Worm (Caenorhabditis elegans) whole organism, L2 larva: ENCODE measurements around the gene Y64G10A.7.

ENCODE experiments used
- C34F6.9 ChIP-seq: fragments of 150-350 bp; optimal IDR thresholded peaks from 2 replicates; lab custom pipeline; 2014; ENCODE audit warnings: missing biosample characterization, missing genetic modification characterization
- F13H6.1 ChIP-seq: sonication (generic microtip); optimal IDR thresholded peaks from 2 replicates; lab custom pipeline; 2016; ENCODE audit warnings: missing genetic modification characterization, missing compliant biosample characterization
- R02D3.7 ChIP-seq: fragments of 150-350 bp; optimal IDR thresholded peaks from 2 replicates; lab custom pipeline; 2014; ENCODE audit warnings: missing biosample characterization, missing genetic modification characterization
- Y55F3AM.14 ChIP-seq: fragments of 200-800 bp; sonication (Bioruptor generic); optimal IDR thresholded peaks from 2 replicates; lab custom pipeline; 2018; ENCODE audit warnings: mild to moderate bottlenecking, missing genetic modification characterization, missing compliant biosample characterization
- ZK546.5 ChIP-seq: sonication (generic microtip); optimal IDR thresholded peaks from 2 replicates; lab custom pipeline; 2017; ENCODE audit warnings: missing biosample characterization, missing genetic modification characterization
- alr-1 ChIP-seq: fragments of 150-350 bp; optimal IDR thresholded peaks from 2 replicates; lab custom pipeline; 2014; ENCODE audit warnings: missing biosample characterization, missing genetic modification characterization
- aly-2 ChIP-seq: fragments of 150-350 bp; optimal IDR thresholded peaks from 2 replicates; lab custom pipeline; 2014; ENCODE audit warnings: missing biosample characterization, missing genetic modification characterization
- ama-1 ChIP-seq: fragments of 150-350 bp; optimal IDR thresholded peaks from 2 replicates; lab custom pipeline; 2018; ENCODE audit warnings: inconsistent platforms
- blmp-1 ChIP-seq: sonication (generic microtip); optimal IDR thresholded peaks from 2 replicates; lab custom pipeline; 2017; ENCODE audit warnings: missing genetic modification characterization, mild to moderate bottlenecking, missing compliant biosample characterization, antibody characterized with exemption, moderate library complexity; ENCODE audit not compliant: insufficient read depth
- ceh-16 ChIP-seq: fragments of 150-350 bp; optimal IDR thresholded peaks from 2 replicates; lab custom pipeline; 2014; ENCODE audit warnings: missing biosample characterization, missing genetic modification characterization
- ceh-82 ChIP-seq: fragments of 150-350 bp; optimal IDR thresholded peaks from 2 replicates; lab custom pipeline; 2014; ENCODE audit warnings: missing biosample characterization, missing genetic modification characterization
- crh-2 ChIP-seq: sonication (generic microtip); optimal IDR thresholded peaks from 2 replicates; lab custom pipeline; 2017; ENCODE audit warnings: missing biosample characterization, missing genetic modification characterization
- dmd-4 ChIP-seq: sonication (generic microtip); optimal IDR thresholded peaks from 2 replicates; lab custom pipeline; 2017; ENCODE audit warnings: missing biosample characterization, missing genetic modification characterization
- egl-27 ChIP-seq: sonication (generic microtip); optimal IDR thresholded peaks from 3 replicates; lab custom pipeline; 2017; ENCODE audit warnings: missing biosample characterization, missing genetic modification reagents, missing genetic modification characterization
- elt-1 ChIP-seq: fragments of 150-350 bp; optimal IDR thresholded peaks from 2 replicates; lab custom pipeline; 2014; ENCODE audit warnings: missing biosample characterization, missing genetic modification characterization
- elt-3 ChIP-seq: sonication (generic microtip); optimal IDR thresholded peaks from 2 replicates; lab custom pipeline; 2017; ENCODE audit warnings: missing biosample characterization, missing genetic modification characterization
- fos-1 ChIP-seq: fragments of 150-350 bp; optimal IDR thresholded peaks from 2 replicates; lab custom pipeline; 2014; ENCODE audit warnings: missing biosample characterization, missing genetic modification characterization
- gmeb-1 ChIP-seq: fragments of 150-350 bp; optimal IDR thresholded peaks from 2 replicates; lab custom pipeline; 2014; ENCODE audit warnings: missing biosample characterization, missing genetic modification characterization
- lin-11 ChIP-seq: fragments of 150-350 bp; sonication (generic microtip); optimal IDR thresholded peaks from 2 replicates; lab custom pipeline; 2014; ENCODE audit warnings: missing biosample characterization, missing genetic modification characterization, inconsistent platforms, mixed read lengths
- lin-13 ChIP-seq: fragments of 150-350 bp; optimal IDR thresholded peaks from 2 replicates; lab custom pipeline; 2014; ENCODE audit warnings: missing biosample characterization, missing genetic modification reagents, missing genetic modification characterization
- lin-39 ChIP-seq: fragments of 150-350 bp; optimal IDR thresholded peaks from 2 replicates; lab custom pipeline; 2014; ENCODE audit warnings: missing biosample characterization, missing genetic modification reagents, missing genetic modification characterization
- lsy-2 ChIP-seq, 2 experiments: fragments of 150-350 bp in 1 of 2; sonication (generic microtip) in 1 of 2; optimal IDR thresholded peaks; 2 replicates each; lab custom pipeline; 2014 to 2017; ENCODE audit warnings: missing biosample characterization in 2 of 2, missing genetic modification characterization in 2 of 2
- mab-5 ChIP-seq: fragments of 150-350 bp; optimal IDR thresholded peaks from 2 replicates; lab custom pipeline; 2014; ENCODE audit warnings: missing biosample characterization, missing genetic modification characterization
- mbf-1 ChIP-seq: sonication (generic microtip); optimal IDR thresholded peaks from 2 replicates; lab custom pipeline; 2017; ENCODE audit warnings: missing biosample characterization, missing genetic modification characterization
- mdl-1 ChIP-seq, 2 experiments: fragments of 150-350 bp in 1 of 2; sonication (generic microtip) in 1 of 2; optimal IDR thresholded peaks; 2 replicates each; lab custom pipeline; 2017; ENCODE audit warnings: missing biosample characterization in 2 of 2, missing genetic modification characterization in 2 of 2
- nhr-10 ChIP-seq: sonication (generic microtip); optimal IDR thresholded peaks from 2 replicates; lab custom pipeline; 2017; ENCODE audit warnings: missing biosample characterization, missing genetic modification characterization
- nhr-11 ChIP-seq: fragments of 150-350 bp; optimal IDR thresholded peaks from 2 replicates; lab custom pipeline; 2014; ENCODE audit warnings: missing biosample characterization, missing genetic modification characterization
- nhr-12 ChIP-seq: fragments of 150-350 bp; optimal IDR thresholded peaks from 2 replicates; lab custom pipeline; 2014; ENCODE audit warnings: missing biosample characterization, missing genetic modification characterization
- nhr-129 ChIP-seq: fragments of 150-350 bp; optimal IDR thresholded peaks from 2 replicates; lab custom pipeline; 2014; ENCODE audit warnings: missing biosample characterization, missing genetic modification characterization
- nhr-21 ChIP-seq: fragments of 150-350 bp; optimal IDR thresholded peaks from 2 replicates; lab custom pipeline; 2014; ENCODE audit warnings: missing biosample characterization, missing genetic modification characterization
- nhr-23 ChIP-seq: fragments of 150-350 bp; optimal IDR thresholded peaks from 2 replicates; lab custom pipeline; 2014; ENCODE audit warnings: missing biosample characterization, missing genetic modification reagents, missing genetic modification characterization
- nhr-237 ChIP-seq: fragments of 150-350 bp; optimal IDR thresholded peaks from 2 replicates; lab custom pipeline; 2014; ENCODE audit warnings: missing biosample characterization, missing genetic modification characterization
- nhr-25 ChIP-seq: fragments of 150-350 bp; sonication (generic microtip); optimal IDR thresholded peaks from 3 replicates; lab custom pipeline; 2014; ENCODE audit warnings: missing biosample characterization, missing genetic modification characterization
- nhr-6 ChIP-seq: fragments of 150-350 bp; optimal IDR thresholded peaks from 2 replicates; lab custom pipeline; 2014; ENCODE audit warnings: missing biosample characterization, missing genetic modification characterization
- nhr-77 ChIP-seq: fragments of 150-350 bp; optimal IDR thresholded peaks from 2 replicates; lab custom pipeline; 2014; ENCODE audit warnings: missing biosample characterization, missing genetic modification characterization
- peb-1 ChIP-seq: fragments of 150-350 bp; optimal IDR thresholded peaks from 2 replicates; lab custom pipeline; 2014; ENCODE audit warnings: missing biosample characterization, missing genetic modification characterization
- sem-4 ChIP-seq: fragments of 150-350 bp; optimal IDR thresholded peaks from 2 replicates; lab custom pipeline; 2014; ENCODE audit warnings: missing biosample characterization, missing genetic modification reagents, missing genetic modification characterization
- skn-1 ChIP-seq: sonication (generic microtip); optimal IDR thresholded peaks from 2 replicates; lab custom pipeline; 2017; ENCODE audit warnings: missing biosample characterization, missing genetic modification characterization
- sma-3 ChIP-seq: sonication (generic microtip); optimal IDR thresholded peaks from 2 replicates; lab custom pipeline; 2016; ENCODE audit warnings: missing genetic modification reagents, missing genetic modification characterization, missing compliant biosample characterization
- sma-9 ChIP-seq, 2 experiments: fragments of 150-350 bp in 1 of 2; sonication (generic microtip) in 1 of 2; optimal IDR thresholded peaks; 2 replicates each; lab custom pipeline; 2014 to 2016; ENCODE audit warnings: missing genetic modification characterization in 2 of 2, mild to moderate bottlenecking in 1 of 2, missing biosample characterization in 1 of 2, missing compliant biosample characterization in 1 of 2, missing genetic modification reagents in 1 of 2, moderate library complexity in 1 of 2
- snpc-4 ChIP-seq: fragments of 150-350 bp; optimal IDR thresholded peaks from 2 replicates; lab custom pipeline; 2014; ENCODE audit warnings: missing biosample characterization, missing genetic modification characterization
- unc-39 ChIP-seq: fragments of 150-350 bp; optimal IDR thresholded peaks from 2 replicates; lab custom pipeline; 2014; ENCODE audit warnings: missing biosample characterization, missing genetic modification characterization
- unc-55 ChIP-seq: fragments of 150-350 bp; sonication (generic microtip); optimal IDR thresholded peaks from 3 replicates; lab custom pipeline; 2014; ENCODE audit warnings: missing biosample characterization, missing genetic modification reagents, missing genetic modification characterization
- unc-62 ChIP-seq: fragments of 150-350 bp; optimal IDR thresholded peaks from 2 replicates; lab custom pipeline; 2014; ENCODE audit warnings: missing biosample characterization, missing genetic modification reagents, missing genetic modification characterization
- zag-1 ChIP-seq: fragments of 150-350 bp; optimal IDR thresholded peaks from 2 replicates; lab custom pipeline; 2014; ENCODE audit warnings: missing biosample characterization, missing genetic modification characterization
- ztf-1 ChIP-seq: fragments of 200-800 bp; sonication (Bioruptor generic); conservative IDR thresholded peaks from 2 replicates; pipeline ENCODE4 v1.3.6; 2022; ENCODE audit warnings: missing genetic modification characterization, missing compliant biosample characterization
- ztf-11 ChIP-seq: sonication (generic microtip); optimal IDR thresholded peaks from 2 replicates; lab custom pipeline; 2017; ENCODE audit warnings: missing biosample characterization, missing genetic modification characterization
- ztf-4 ChIP-seq: fragments of 150-350 bp; optimal IDR thresholded peaks from 2 replicates; lab custom pipeline; 2014; ENCODE audit warnings: missing biosample characterization, missing genetic modification characterization

Y64G10A.7 gene

DNA sequence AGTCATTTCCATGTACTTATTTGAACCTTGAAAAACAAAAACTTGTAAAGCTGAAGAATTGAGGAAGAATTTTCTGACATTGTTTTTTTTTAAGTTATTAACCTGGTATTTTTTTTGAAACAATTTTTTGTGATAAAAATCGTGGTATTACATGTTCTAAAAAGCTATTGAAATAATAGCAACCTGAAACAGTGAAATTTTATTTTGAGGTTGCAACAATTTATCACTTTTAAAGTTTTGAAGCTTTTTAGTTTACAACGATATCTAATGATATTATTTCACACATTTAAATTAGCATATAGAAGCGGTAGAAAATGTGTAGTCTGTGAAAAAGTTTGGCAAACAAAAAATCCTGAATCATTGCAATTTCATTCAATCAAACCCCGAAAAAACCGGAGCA lies 34.2 kb upstream of the Y64G10A.7 start:
- TF ChIP-seq ztf-1 (GFP tag; lab: Robert Waterston, UW) (no peak), ztf-11 (tag; lab: Kevin White, UChicago) (no peak), nhr-77 (tag; lab: Kevin White, UChicago) (no peak), unc-39 (tag; lab: Kevin White, UChicago) (no peak), F13H6.1 (no peak), lin-13 (GFP tag; lab: Kevin White, UChicago) (no peak), nhr-237 (tag; lab: Kevin White, UChicago) (no peak), mdl-1 (tag; optimal IDR thresholded peaks at IDR 0.05; lab: Kevin White, UChicago) (no peak), ZK546.5 (no peak), snpc-4 (tag; lab: Kevin White, UChicago) (no peak), unc-62 (GFP tag; lab: Kevin White, UChicago) (no peak), mab-5 (no peak), skn-1 (tag; lab: Kevin White, UChicago) (no peak), mbf-1 (no peak), peb-1 (tag; lab: Kevin White, UChicago) (no peak), sem-4 (tag; lab: Kevin White, UChicago) (no peak)
- TF ChIP-seq, all 48 proteins: peak for 0

DNA sequence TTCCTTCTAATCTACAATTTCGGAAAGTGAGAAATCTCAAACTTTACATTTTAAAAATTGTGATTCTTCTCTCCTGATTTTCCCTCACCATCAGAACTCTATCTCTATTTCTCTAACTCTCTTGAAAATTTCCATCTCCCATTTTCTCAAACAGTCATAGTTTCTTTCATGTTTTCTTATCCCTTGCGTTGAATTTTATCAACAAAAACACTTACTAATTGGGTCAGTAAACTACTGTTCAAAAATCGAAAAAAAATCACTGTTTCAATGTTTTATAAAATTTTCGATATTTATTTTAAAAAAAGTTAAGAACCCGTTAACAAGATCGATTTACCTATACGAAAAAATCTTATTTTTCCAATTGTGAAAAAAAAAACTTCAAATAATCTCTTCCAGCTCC lies 32.5 kb upstream of the Y64G10A.7 start:
- TF ChIP-seq Y55F3AM.14 (no peak), ztf-11 (tag; lab: Kevin White, UChicago) (no peak)

DNA sequence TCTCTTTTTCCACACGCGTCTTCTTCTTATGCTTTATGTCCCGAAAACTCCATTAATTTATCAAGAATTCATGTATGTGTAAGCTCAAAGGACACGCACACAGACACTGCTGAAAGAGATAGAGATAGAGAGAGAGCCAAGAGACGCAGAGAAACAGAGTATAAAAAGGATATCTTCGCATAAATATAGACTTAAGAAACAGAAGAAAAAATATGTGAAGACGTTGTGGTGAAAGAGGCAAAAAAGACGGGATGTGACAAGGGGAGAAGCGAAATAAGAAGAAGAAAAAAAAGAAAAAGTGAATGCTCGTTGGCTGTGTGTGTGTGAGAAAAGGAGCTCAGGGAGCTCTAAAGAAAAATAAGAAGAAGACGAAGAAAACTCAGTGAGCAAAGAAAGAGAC lies 30.9 kb upstream of the Y64G10A.7 start:
- TF ChIP-seq ceh-82 (tag; lab: Kevin White, UChicago) (no peak), nhr-6 (no peak), ztf-4 (tag; lab: Kevin White, UChicago) (no peak), ztf-11 (tag; lab: Kevin White, UChicago) (no peak), aly-2 (tag; lab: Kevin White, UChicago) (no peak), crh-2 (tag; lab: Kevin White, UChicago) (peak; percentile 69), mdl-1 (tag; optimal IDR thresholded peaks at IDR 0.05; lab: Kevin White, UChicago) (no peak), ceh-16 (tag; lab: Kevin White, UChicago) (no peak), nhr-129 (peak; percentile 76), dmd-4 (tag; lab: Kevin White, UChicago) (no peak), Y55F3AM.14 (no peak), peb-1 (tag; lab: Kevin White, UChicago) (no peak), nhr-12 (tag; lab: Kevin White, UChicago) (no peak), nhr-23 (tag; lab: Kevin White, UChicago) (no peak), nhr-237 (tag; lab: Kevin White, UChicago) (no peak), mbf-1 (no peak), snpc-4 (tag; lab: Kevin White, UChicago) (no peak), mab-5 (no peak), alr-1 (tag; lab: Kevin White, UChicago) (no peak), C34F6.9 (tag; lab: Kevin White, UChicago) (peak; percentile 85), blmp-1 (tag; lab: Kevin White, UChicago) (no peak), zag-1 (peak; percentile 16), unc-62 (GFP tag; lab: Kevin White, UChicago) (no peak), fos-1 (tag; lab: Kevin White, UChicago) (no peak), unc-39 (tag; lab: Kevin White, UChicago) (no peak), nhr-77 (tag; lab: Kevin White, UChicago) (no peak), ZK546.5 (no peak), ztf-1 (GFP tag; lab: Robert Waterston, UW) (no peak), elt-3 (tag; lab: Kevin White, UChicago) (no peak), lsy-2 (tag; optimal IDR thresholded peaks at IDR 0.05; lab: Kevin White, UChicago) (peak; percentile 19 to 71), lin-13 (GFP tag; lab: Kevin White, UChicago) (no peak), lin-39 (tag; lab: Kevin White, UChicago) (no peak), F13H6.1 (peak; percentile 37), lin-11 (tag; lab: Kevin White, UChicago) (no peak), skn-1 (tag; lab: Kevin White, UChicago) (no peak), elt-1 (no peak), nhr-25 (tag; lab: Kevin White, UChicago) (no peak), sma-9 (GFP tag; optimal IDR thresholded peaks at IDR 0.05; lab: Kevin White, UChicago) (peak; percentile 64), sma-9 (tag; optimal IDR thresholded peaks at IDR 0.05; lab: Kevin White, UChicago) (no peak), nhr-21 (tag; lab: Kevin White, UChicago) (no peak), R02D3.7 (tag; lab: Kevin White, UChicago) (no peak), ama-1 (no peak), gmeb-1 (no peak), sma-3 (GFP tag; lab: Kevin White, UChicago) (no peak), sem-4 (tag; lab: Kevin White, UChicago) (no peak), egl-27 (no peak), nhr-11 (no peak), unc-55 (GFP tag; lab: Kevin White, UChicago) (peak; percentile 92), nhr-10 (tag; lab: Kevin White, UChicago) (no peak)
